Worm (Caenorhabditis elegans) whole organism, midembryonic: ENCODE measurements around the gene C25F9.10.

Source experiments
- T22C8.4 ChIP-seq: fragments of 200-800 bp; sonication (Bioruptor generic); IDR thresholded peaks from 2 replicates; pipeline ENCODE4 v1.3.6; 2022; ENCODE audit warnings: missing genetic modification characterization, missing compliant biosample characterization
- flt-1 ChIP-seq: fragments of 200-800 bp; sonication (Bioruptor generic); IDR thresholded peaks from 2 replicates; pipeline ENCODE4 v1.3.6; 2022; ENCODE audit warnings: missing genetic modification characterization, missing compliant biosample characterization
- med-1 ChIP-seq: sonication (generic microtip); optimal IDR thresholded peaks from 2 replicates; lab custom pipeline; 2017; ENCODE audit warnings: missing genetic modification characterization, mild to moderate bottlenecking, missing compliant biosample characterization, antibody characterized with exemption, missing genetic modification reagents; ENCODE audit not compliant: insufficient read depth
- ref-1 ChIP-seq: fragments of 200-800 bp; sonication (Bioruptor generic); conservative IDR thresholded peaks from 2 replicates; pipeline ENCODE4 v1.3.6; 2022; ENCODE audit warnings: missing genetic modification reagents, missing genetic modification characterization, missing compliant biosample characterization
- tab-1 ChIP-seq: fragments of 200-800 bp; sonication (Bioruptor generic); IDR thresholded peaks from 2 replicates; pipeline ENCODE4 v1.3.6; 2022; ENCODE audit warnings: missing genetic modification characterization, missing compliant biosample characterization
- ztf-29 ChIP-seq: fragments of 200-800 bp; sonication (Bioruptor generic); IDR thresholded peaks from 2 replicates; pipeline ENCODE4 v1.3.6; 2022; ENCODE audit warnings: missing genetic modification reagents, missing genetic modification characterization, missing compliant biosample characterization

DNA sequence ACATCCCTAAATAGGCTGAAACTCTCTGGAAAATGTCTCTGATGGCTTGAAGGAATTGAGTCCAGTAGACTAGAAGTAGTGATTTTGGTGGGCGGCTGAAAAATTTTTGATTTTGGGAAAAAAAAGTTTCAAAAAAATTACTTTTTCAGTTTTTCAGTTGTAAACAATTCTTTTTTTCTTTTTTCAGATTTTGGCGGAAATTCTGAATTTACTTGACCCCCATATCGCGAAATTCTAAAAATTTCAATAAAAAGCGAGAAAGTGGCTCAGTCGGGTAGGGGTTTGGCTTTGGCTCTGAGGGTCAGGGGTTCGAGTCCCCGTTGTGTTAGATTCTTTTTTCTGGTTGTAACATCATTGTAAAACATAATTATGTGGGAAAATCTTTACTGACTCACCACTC is 25.5 kb downstream of the C25F9.10 start, which contains the start of gene srw-85:
- no peak for TF ChIP-seq ref-1 (GFP tag; lab: Robert Waterston, UW)
- no peak for TF ChIP-seq tab-1 (GFP tag; lab: Robert Waterston, UW)
- no peak for TF ChIP-seq flt-1
- TF ChIP-seq med-1 (GFP tag; lab: Kevin White, UChicago), result no peak
- no peak for TF ChIP-seq T22C8.4 (GFP tag; lab: Robert Waterston, UW)
- TF ChIP-seq ztf-29 (GFP tag; lab: Robert Waterston, UW), result no peak
